Worm (Caenorhabditis elegans) whole organism, early embryonic: ENCODE results near the gene T12A7.9.

ENCODE experiments used
- B0310.2 ChIP-seq: sonication (generic microtip); optimal IDR thresholded peaks from 2 replicates; lab custom pipeline; 2016; ENCODE audit warnings: mild to moderate bottlenecking, missing genetic modification characterization, missing compliant biosample characterization
- F13C5.2 ChIP-seq: sonication (generic microtip); optimal IDR thresholded peaks from 2 replicates; lab custom pipeline; 2017; ENCODE audit warnings: mild to moderate bottlenecking, missing genetic modification characterization, inconsistent platforms, missing compliant biosample characterization
- aly-1 ChIP-seq: sonication (generic microtip); optimal IDR thresholded peaks from 2 replicates; lab custom pipeline; 2016; ENCODE audit warnings: missing genetic modification characterization, missing compliant biosample characterization
- ama-1 ChIP-seq: fragments of 150-350 bp; optimal IDR thresholded peaks from 2 replicates; lab custom pipeline; 2014
- ceh-13 ChIP-seq: fragments of 200-800 bp; sonication (Bioruptor generic); optimal IDR thresholded peaks from 2 replicates; lab custom pipeline; 2018; ENCODE audit warnings: mild to moderate bottlenecking, missing genetic modification characterization, missing compliant biosample characterization
- ceh-36 ChIP-seq: sonication (generic microtip); optimal IDR thresholded peaks from 2 replicates; lab custom pipeline; 2016; ENCODE audit warnings: missing genetic modification characterization, inconsistent platforms, missing compliant biosample characterization
- ets-7 ChIP-seq: sonication (generic microtip); optimal IDR thresholded peaks from 2 replicates; lab custom pipeline; 2016; ENCODE audit warnings: missing genotype, missing genetic modification characterization, missing compliant biosample characterization
- flt-1 ChIP-seq: fragments of 200-800 bp; sonication (Bioruptor generic); IDR thresholded peaks from 2 replicates; pipeline ENCODE4 v1.3.6; 2022; ENCODE audit warnings: missing genetic modification characterization, missing compliant biosample characterization
- hmbx-1 ChIP-seq: sonication (generic microtip); optimal IDR thresholded peaks from 2 replicates; lab custom pipeline; 2016; ENCODE audit warnings: mild to moderate bottlenecking, missing genetic modification characterization, missing compliant biosample characterization
- hmg-4 ChIP-seq: fragments of 200-800 bp; sonication (Bioruptor generic); optimal IDR thresholded peaks from 2 replicates; lab custom pipeline; 2018; ENCODE audit warnings: mild to moderate bottlenecking, missing genetic modification characterization, missing compliant biosample characterization
- hnd-1 ChIP-seq: sonication (generic microtip); optimal IDR thresholded peaks from 2 replicates; lab custom pipeline; 2016; ENCODE audit warnings: missing genetic modification characterization, missing compliant biosample characterization
- pes-1 ChIP-seq: fragments of 200-800 bp; sonication (Bioruptor generic); IDR thresholded peaks from 2 replicates; pipeline ENCODE4 v1.3.6; 2022; ENCODE audit warnings: missing genetic modification reagents, missing genetic modification characterization, missing compliant biosample characterization
- scrt-1 ChIP-seq: fragments of 200-800 bp; sonication (Bioruptor generic); IDR thresholded peaks from 2 replicates; pipeline ENCODE4 v1.3.6; 2022; ENCODE audit warnings: missing genetic modification characterization, missing compliant biosample characterization
- sea-1 ChIP-seq: fragments of 200-800 bp; sonication (Bioruptor generic); conservative IDR thresholded peaks from 2 replicates; pipeline ENCODE4 v1.3.6; 2022; ENCODE audit warnings: missing genetic modification characterization, missing compliant biosample characterization
- tbx-11 ChIP-seq: fragments of 200-800 bp; sonication (Bioruptor generic); IDR thresholded peaks from 2 replicates; pipeline ENCODE4 v1.3.6; 2022; ENCODE audit warnings: missing genetic modification characterization, missing compliant biosample characterization
- tbx-37 ChIP-seq: fragments of 200-800 bp; sonication (Bioruptor generic); conservative IDR thresholded peaks from 2 replicates; pipeline ENCODE4 v1.3.6; 2022; ENCODE audit warnings: missing genetic modification reagents, missing genetic modification characterization, missing compliant biosample characterization
- tra-4 ChIP-seq: sonication (generic microtip); optimal IDR thresholded peaks from 2 replicates; lab custom pipeline; 2017; ENCODE audit warnings: missing genetic modification characterization, missing compliant biosample characterization

T12A7.9 gene

DNA sequence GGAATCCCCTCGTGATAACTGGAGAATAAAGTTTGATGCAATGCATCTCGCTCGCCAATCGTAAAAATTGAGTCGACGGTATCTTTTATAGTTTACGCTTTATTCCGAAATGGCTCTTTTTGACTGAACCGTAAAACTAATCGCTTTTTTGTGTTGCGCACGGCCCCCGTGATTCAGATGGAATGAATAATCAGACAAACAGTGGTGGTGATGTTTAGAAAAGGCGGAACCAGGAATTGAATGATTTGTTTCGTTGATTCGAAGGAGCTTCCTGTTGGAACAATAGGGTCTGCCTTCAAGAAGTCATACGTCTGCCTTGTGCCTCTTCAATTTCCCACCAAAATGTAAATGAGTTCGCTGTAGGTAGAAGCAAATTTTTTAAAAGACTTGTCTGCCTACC, 1.5 kb downstream of the T12A7.9 start, which contains the start of gene scl-18:
scl-18 (minus strand) TSS at position 101 of the 400 bp plus-strand sequence.
- TF ChIP-seq scrt-1 (GFP tag; lab: Robert Waterston, UW) (no peak), ets-7 (no peak), ceh-36 (tag; lab: Kevin White, UChicago) (no peak), ama-1 (lab: Kevin White, UChicago) (no peak), ceh-13 (GFP tag; lab: Kevin White, UChicago) (no peak), hnd-1 (tag; lab: Kevin White, UChicago) (no peak), pes-1 (GFP tag; lab: Robert Waterston, UW) (no peak), B0310.2 (tag; lab: Kevin White, UChicago) (no peak), tbx-37 (GFP tag; lab: Robert Waterston, UW) (no peak), aly-1 (no peak), flt-1 (GFP tag; lab: Robert Waterston, UW) (no peak), sea-1 (GFP tag; lab: Robert Waterston, UW) (no peak), hmg-4 (GFP tag; lab: Kevin White, UChicago) (no peak), F13C5.2 (tag; lab: Kevin White, UChicago) (no peak), hmbx-1 (tag; lab: Kevin White, UChicago) (no peak), tra-4 (tag; lab: Kevin White, UChicago) (no peak)

DNA sequence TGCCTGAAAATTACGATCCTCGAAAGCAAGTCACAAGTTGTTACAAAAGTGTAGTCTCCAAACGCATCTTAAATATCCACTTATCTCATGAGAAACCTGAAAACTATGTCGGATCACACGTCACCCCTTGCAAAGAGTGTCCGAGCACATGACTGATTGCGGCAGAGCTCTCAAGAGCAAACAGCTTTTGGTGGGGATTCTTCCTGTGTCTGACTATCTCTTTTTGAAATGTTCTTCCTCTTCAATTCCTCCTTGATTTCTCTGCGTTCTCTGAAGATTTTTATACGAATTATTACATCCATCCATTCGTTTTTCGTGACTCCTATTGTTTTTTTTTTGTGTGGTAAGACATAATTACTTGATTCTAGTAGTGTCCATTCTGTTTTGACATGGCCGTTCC, 7.0 kb downstream of the T12A7.9 start, which contains the start of gene T12A7.6:
T12A7.6 (plus strand) TSS at position 369 of the 400 bp plus-strand sequence.
- TF ChIP-seq ceh-13 (GFP tag; lab: Kevin White, UChicago) (no peak), hmg-4 (GFP tag; lab: Kevin White, UChicago) (no peak), hnd-1 (tag; lab: Kevin White, UChicago) (no peak), ama-1 (lab: Kevin White, UChicago) (no peak)

DNA sequence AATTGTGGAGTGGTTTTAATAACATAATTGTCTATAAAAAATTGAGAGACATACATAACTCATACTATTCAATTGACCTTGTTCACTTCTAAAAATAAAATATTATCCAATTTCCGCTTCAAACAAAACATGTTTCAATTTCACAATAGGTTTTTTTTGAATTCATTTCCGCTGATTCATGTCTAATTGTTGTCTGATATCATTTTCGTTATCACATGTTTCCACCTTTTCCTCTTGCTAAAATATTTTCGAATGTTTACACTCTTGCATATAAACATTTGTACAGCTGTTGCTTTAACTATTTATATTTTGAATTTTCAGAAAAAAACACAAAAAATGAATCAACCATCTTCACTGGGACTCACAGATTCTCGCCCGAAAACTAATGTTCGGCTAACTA, 10.5 kb downstream of the T12A7.9 start, which contains the start of gene gem-4:
gem-4 (plus strand) TSS at position 301 of the 400 bp plus-strand sequence.
- TF ChIP-seq B0310.2 (tag; lab: Kevin White, UChicago) (no peak), ceh-13 (GFP tag; lab: Kevin White, UChicago) (no peak), ets-7 (no peak), flt-1 (GFP tag; lab: Robert Waterston, UW) (no peak), hnd-1 (tag; lab: Kevin White, UChicago) (no peak), ceh-36 (tag; lab: Kevin White, UChicago) (no peak), ama-1 (lab: Kevin White, UChicago) (no peak), pes-1 (GFP tag; lab: Robert Waterston, UW) (no peak), sea-1 (GFP tag; lab: Robert Waterston, UW) (no peak), hmg-4 (GFP tag; lab: Kevin White, UChicago) (no peak), aly-1 (no peak), hmbx-1 (tag; lab: Kevin White, UChicago) (no peak), tbx-37 (GFP tag; lab: Robert Waterston, UW) (no peak), F13C5.2 (tag; lab: Kevin White, UChicago) (no peak), scrt-1 (GFP tag; lab: Robert Waterston, UW) (no peak), tbx-11 (GFP tag; lab: Robert Waterston, UW) (no peak), tra-4 (tag; lab: Kevin White, UChicago) (no peak)

DNA sequence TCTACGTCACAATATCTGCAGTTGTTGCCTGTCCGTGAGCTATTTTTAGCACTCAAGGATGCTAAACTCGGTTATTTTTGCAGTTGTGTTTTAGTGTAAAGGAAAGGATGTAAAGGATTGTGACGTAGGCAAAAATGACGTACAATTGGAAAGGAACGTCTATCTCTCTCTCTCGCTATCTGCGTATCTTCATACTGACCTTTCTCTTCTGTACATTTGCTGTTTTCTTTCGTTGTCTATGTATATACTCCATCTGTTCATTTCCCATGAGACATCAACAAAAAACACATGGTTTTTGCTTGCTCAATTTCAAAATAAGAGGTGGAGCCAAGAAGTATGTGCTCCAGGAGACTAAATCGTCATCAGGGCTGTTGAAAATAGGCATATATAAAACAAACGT, 11.5 kb downstream of the T12A7.9 start:
- no peak for TF ChIP-seq ceh-13 (GFP tag; lab: Kevin White, UChicago)
- no peak for TF ChIP-seq hmbx-1 (tag; lab: Kevin White, UChicago)
- TF ChIP-seq ama-1 (lab: Kevin White, UChicago) = no peak
- TF ChIP-seq tra-4 (tag; lab: Kevin White, UChicago) = no peak
- TF ChIP-seq tbx-11 (GFP tag; lab: Robert Waterston, UW) = no peak
- no peak for TF ChIP-seq scrt-1 (GFP tag; lab: Robert Waterston, UW)
- no peak for TF ChIP-seq aly-1
- no peak for TF ChIP-seq sea-1 (GFP tag; lab: Robert Waterston, UW)
- no peak for TF ChIP-seq ceh-36 (tag; lab: Kevin White, UChicago)
- TF ChIP-seq hmg-4 (GFP tag; lab: Kevin White, UChicago) = no peak
- no peak for TF ChIP-seq B0310.2 (tag; lab: Kevin White, UChicago)
- TF ChIP-seq flt-1 (GFP tag; lab: Robert Waterston, UW) = no peak
- TF ChIP-seq tbx-37 (GFP tag; lab: Robert Waterston, UW) = no peak
- TF ChIP-seq F13C5.2 (tag; lab: Kevin White, UChicago) = no peak

DNA sequence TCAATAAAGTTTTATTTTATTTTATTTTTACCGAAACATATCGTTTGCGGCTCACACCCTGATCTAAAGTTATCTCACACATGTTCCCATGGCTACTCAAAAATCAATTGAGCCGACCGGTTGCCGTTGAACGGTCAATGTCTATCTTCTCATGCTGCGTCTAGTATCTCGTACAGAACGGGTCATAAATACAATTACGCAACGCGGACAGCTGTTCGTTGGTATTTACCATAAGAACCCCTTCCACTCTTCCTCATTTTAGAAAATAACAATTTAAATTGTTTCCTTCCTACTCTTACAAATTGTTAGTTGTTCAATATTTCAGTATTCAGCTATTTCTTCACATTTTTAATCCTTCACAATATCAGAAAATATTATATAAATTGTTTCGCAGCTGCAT, 12.0 kb downstream of the T12A7.9 start:
- no peak for TF ChIP-seq tbx-37 (GFP tag; lab: Robert Waterston, UW)

ce11 chrIV:11742406-11742805, 13.4 kb downstream of the T12A7.9 start, which contains the start of gene K01A6.5:
Gene K01A6.5 (plus strand): TSS chrIV:11742706.
- TF ChIP-seq B0310.2 (tag; lab: Kevin White, UChicago) = no peak
- no peak for TF ChIP-seq F13C5.2 (tag; lab: Kevin White, UChicago)
- TF ChIP-seq ceh-36 (tag; lab: Kevin White, UChicago) = no peak
- TF ChIP-seq hmg-4 (GFP tag; lab: Kevin White, UChicago) = no peak

DNA sequence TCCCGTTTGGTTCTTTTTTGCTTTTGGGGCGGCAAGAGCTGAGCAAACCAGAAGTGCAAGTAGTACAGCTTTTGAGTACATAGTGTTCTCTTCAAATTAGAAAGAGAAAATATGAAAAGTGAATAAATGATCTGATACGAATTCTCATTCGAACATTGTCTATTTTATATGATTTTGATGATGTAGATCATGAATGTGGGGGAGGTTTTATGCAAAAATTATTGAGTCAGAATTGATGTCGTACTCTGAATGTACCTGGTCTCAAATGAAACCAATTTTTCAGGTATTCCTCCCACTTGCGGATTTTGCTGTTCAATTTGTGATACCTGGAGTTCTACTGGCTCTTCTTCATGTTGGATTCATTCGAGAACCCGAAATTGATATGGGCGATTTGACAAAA, 15.6 kb downstream of the T12A7.9 start, which contains the start of gene K01A6.4:
K01A6.4 (minus strand) TSS at position 101 of the 400 bp plus-strand sequence.
- no peak for TF ChIP-seq sea-1 (GFP tag; lab: Robert Waterston, UW)
- no peak for TF ChIP-seq ceh-36 (tag; lab: Kevin White, UChicago)
- TF ChIP-seq ama-1 (lab: Kevin White, UChicago) = no peak
- no peak for TF ChIP-seq hmbx-1 (tag; lab: Kevin White, UChicago)
- no peak for TF ChIP-seq flt-1 (GFP tag; lab: Robert Waterston, UW)
- no peak for TF ChIP-seq B0310.2 (tag; lab: Kevin White, UChicago)
- TF ChIP-seq hmg-4 (GFP tag; lab: Kevin White, UChicago) = no peak
- no peak for TF ChIP-seq tra-4 (tag; lab: Kevin White, UChicago)
- no peak for TF ChIP-seq hnd-1 (tag; lab: Kevin White, UChicago)
- TF ChIP-seq scrt-1 (GFP tag; lab: Robert Waterston, UW) = no peak
- TF ChIP-seq F13C5.2 (tag; lab: Kevin White, UChicago) = no peak
- TF ChIP-seq aly-1 = no peak
- TF ChIP-seq ceh-13 (GFP tag; lab: Kevin White, UChicago) = no peak
- no peak for TF ChIP-seq tbx-11 (GFP tag; lab: Robert Waterston, UW)
- no peak for TF ChIP-seq pes-1 (GFP tag; lab: Robert Waterston, UW)
- TF ChIP-seq ets-7 = no peak
